Worm (Caenorhabditis elegans) whole organism, late embryonic: Measurements from ENCODE around the gene C48D1.1.

ENCODE experiments used
- C08G9.2 ChIP-seq: sonication (generic microtip); optimal IDR thresholded peaks from 2 replicates; lab custom pipeline; 2016; ENCODE audit warnings: mild to moderate bottlenecking, missing genetic modification characterization, moderate library complexity, missing compliant biosample characterization
- F13H6.1 ChIP-seq: sonication (generic microtip); optimal IDR thresholded peaks from 2 replicates; lab custom pipeline; 2016; ENCODE audit warnings: missing genetic modification characterization, missing compliant biosample characterization
- Y22D7AL.16 ChIP-seq: sonication (generic microtip); optimal IDR thresholded peaks from 2 replicates; lab custom pipeline; 2016; ENCODE audit warnings: missing genetic modification characterization, missing compliant biosample characterization
- ahr-1 ChIP-seq: sonication (generic microtip); optimal IDR thresholded peaks from 2 replicates; lab custom pipeline; 2016; ENCODE audit warnings: missing genetic modification characterization, missing compliant biosample characterization
- ama-1 ChIP-seq: fragments of 150-350 bp; optimal IDR thresholded peaks from 2 replicates; lab custom pipeline; 2014
- ceh-14 ChIP-seq: sonication (generic microtip); optimal IDR thresholded peaks from 2 replicates; lab custom pipeline; 2016; ENCODE audit warnings: missing genotype, missing genetic modification characterization, missing compliant biosample characterization
- ceh-19 ChIP-seq: fragments of 200-800 bp; sonication (Bioruptor generic); optimal IDR thresholded peaks from 2 replicates; lab custom pipeline; 2018; ENCODE audit warnings: mild to moderate bottlenecking, missing genetic modification characterization, missing compliant biosample characterization
- ceh-22 ChIP-seq: sonication (generic microtip); optimal IDR thresholded peaks from 2 replicates; lab custom pipeline; 2017; ENCODE audit warnings: missing biosample characterization, missing genetic modification characterization
- ceh-30 ChIP-seq: fragments of 150-350 bp; optimal IDR thresholded peaks from 2 replicates; lab custom pipeline; 2014; ENCODE audit warnings: missing biosample characterization, missing genetic modification characterization
- ceh-31 ChIP-seq: sonication (generic microtip); optimal IDR thresholded peaks from 2 replicates; lab custom pipeline; 2016; ENCODE audit warnings: missing genetic modification characterization, missing compliant biosample characterization
- ceh-45 ChIP-seq: fragments of 200-800 bp; sonication (Bioruptor generic); IDR thresholded peaks from 2 replicates; pipeline ENCODE4 v1.3.6; 2022; ENCODE audit warnings: missing genetic modification reagents, missing genetic modification characterization, missing compliant biosample characterization
- ceh-6 ChIP-seq: fragments of 200-800 bp; sonication (Bioruptor generic); optimal IDR thresholded peaks from 2 replicates; lab custom pipeline; 2018; ENCODE audit warnings: mild to moderate bottlenecking, missing genetic modification characterization, missing compliant biosample characterization
- ceh-9 ChIP-seq: sonication (generic microtip); optimal IDR thresholded peaks from 2 replicates; lab custom pipeline; 2016; ENCODE audit warnings: mild to moderate bottlenecking, missing genetic modification characterization, inconsistent platforms, missing compliant biosample characterization
- che-1 ChIP-seq: sonication (generic microtip); optimal IDR thresholded peaks from 2 replicates; lab custom pipeline; 2016; ENCODE audit warnings: mild to moderate bottlenecking, missing genetic modification characterization, missing compliant biosample characterization
- dmd-4 ChIP-seq: sonication (generic microtip); optimal IDR thresholded peaks from 2 replicates; lab custom pipeline; 2016; ENCODE audit warnings: borderline replicate concordance, missing genetic modification characterization, missing compliant biosample characterization
- fax-1 ChIP-seq: sonication (generic microtip); optimal IDR thresholded peaks from 2 replicates; lab custom pipeline; 2016; ENCODE audit warnings: missing genotype, missing genetic modification characterization, missing compliant biosample characterization
- gmeb-2 ChIP-seq: sonication (generic microtip); optimal IDR thresholded peaks from 2 replicates; lab custom pipeline; 2016; ENCODE audit warnings: missing genetic modification characterization, inconsistent platforms, missing compliant biosample characterization
- hlh-13 ChIP-seq: fragments of 200-800 bp; sonication (Bioruptor generic); optimal IDR thresholded peaks from 2 replicates; lab custom pipeline; 2018; ENCODE audit warnings: mild to moderate bottlenecking, missing genetic modification characterization, missing compliant biosample characterization
- hlh-15 ChIP-seq: sonication (generic microtip); optimal IDR thresholded peaks from 2 replicates; lab custom pipeline; 2016; ENCODE audit warnings: missing genetic modification characterization, missing compliant biosample characterization
- hlh-6 ChIP-seq: sonication (generic microtip); optimal IDR thresholded peaks from 2 replicates; lab custom pipeline; 2016; ENCODE audit warnings: missing genotype, missing genetic modification characterization, missing compliant biosample characterization
- hlh-8 ChIP-seq: sonication (generic microtip); optimal IDR thresholded peaks from 2 replicates; lab custom pipeline; 2016; ENCODE audit warnings: missing genotype, missing genetic modification characterization, missing compliant biosample characterization
- lim-6 ChIP-seq: sonication (generic microtip); optimal IDR thresholded peaks from 2 replicates; lab custom pipeline; 2016; ENCODE audit warnings: missing genetic modification characterization, missing compliant biosample characterization
- madf-2 ChIP-seq: sonication (generic microtip); optimal IDR thresholded peaks from 2 replicates; lab custom pipeline; 2017; ENCODE audit warnings: missing genetic modification characterization, missing compliant biosample characterization
- nhr-11 ChIP-seq: fragments of 150-350 bp; optimal IDR thresholded peaks from 2 replicates; lab custom pipeline; 2014; ENCODE audit warnings: missing biosample characterization, missing genetic modification characterization
- npax-4 ChIP-seq: sonication (generic microtip); optimal IDR thresholded peaks from 2 replicates; lab custom pipeline; 2016; ENCODE audit warnings: missing genetic modification characterization, missing compliant biosample characterization
- pag-3 ChIP-seq: sonication (generic microtip); optimal IDR thresholded peaks from 2 replicates; lab custom pipeline; 2016; ENCODE audit warnings: missing compliant biosample characterization, missing genetic modification characterization, borderline replicate concordance
- pat-9 ChIP-seq: fragments of 200-800 bp; sonication (Bioruptor generic); optimal IDR thresholded peaks from 2 replicates; lab custom pipeline; 2018; ENCODE audit warnings: mild to moderate bottlenecking, missing genetic modification characterization, moderate library complexity, missing compliant biosample characterization
- pax-1 ChIP-seq: fragments of 150-350 bp; optimal IDR thresholded peaks from 2 replicates; lab custom pipeline; 2014; ENCODE audit warnings: missing biosample characterization, missing genetic modification characterization
- pha-2 ChIP-seq: sonication (generic microtip); optimal IDR thresholded peaks from 2 replicates; lab custom pipeline; 2017; ENCODE audit warnings: mild to moderate bottlenecking, missing genetic modification characterization, missing compliant biosample characterization
- sox-2 ChIP-seq: fragments of 200-800 bp; sonication (Bioruptor generic); IDR thresholded peaks from 2 replicates; pipeline ENCODE4 v1.3.6; 2022; ENCODE audit warnings: missing genetic modification reagents, missing genetic modification characterization, missing compliant biosample characterization
- syd-9 ChIP-seq: sonication (generic microtip); optimal IDR thresholded peaks from 2 replicates; lab custom pipeline; 2016; ENCODE audit warnings: mild to moderate bottlenecking, missing genetic modification characterization, moderate library complexity, missing compliant biosample characterization
- tbx-2 ChIP-seq: sonication (generic microtip); optimal IDR thresholded peaks from 2 replicates; lab custom pipeline; 2016; ENCODE audit warnings: missing genetic modification characterization, missing compliant biosample characterization
- unc-3 ChIP-seq, 2 experiments: fragments of 200-800 bp in 1 of 2; sonication (Bioruptor generic) in 1 of 2; sonication (generic microtip) in 1 of 2; conservative IDR thresholded peaks in 1 of 2; optimal IDR thresholded peaks in 1 of 2; 2 replicates each; pipeline versions ENCODE4 v1.3.6 to Lab custom; 2016 to 2022; ENCODE audit warnings: missing compliant biosample characterization in 2 of 2, missing genetic modification characterization in 2 of 2, missing genetic modification reagents in 1 of 2
- unc-55 ChIP-seq: sonication (generic microtip); optimal IDR thresholded peaks from 2 replicates; lab custom pipeline; 2017; ENCODE audit warnings: missing biosample characterization, missing genetic modification reagents, missing genetic modification characterization
- zip-5 ChIP-seq: sonication (generic microtip); optimal IDR thresholded peaks from 2 replicates; lab custom pipeline; 2016; ENCODE audit warnings: missing genetic modification characterization, missing compliant biosample characterization

The C48D1.1 gene

ce11 chrIV:13197282-13197681, at the start of gene C48D1.1:
Gene C48D1.1, minus strand, starts transcription at chrIV:13197382.
- TF ChIP-seq ceh-14 (tag; lab: Kevin White, UChicago) (no peak), ceh-31 (tag; lab: Kevin White, UChicago) (no peak), hlh-15 (tag; lab: Kevin White, UChicago) (no peak), ama-1 (lab: Kevin White, UChicago) (no peak), ceh-19 (GFP tag; lab: Kevin White, UChicago) (no peak), unc-3 (GFP tag; conservative IDR thresholded peaks at IDR 0.05; lab: Robert Waterston, UW) (no peak), unc-3 (tag; optimal IDR thresholded peaks at IDR 0.05; lab: Kevin White, UChicago) (no peak), hlh-13 (GFP tag; lab: Kevin White, UChicago) (no peak)

ce11 chrIV:13246961-13247360, 49.8 kb upstream of the C48D1.1 start, which contains the start of gene JC8.7:
Gene JC8.7, plus strand, starts transcription at chrIV:13247261.
- TF ChIP-seq lim-6 (no peak), gmeb-2 (tag; lab: Kevin White, UChicago) (no peak)

ce11 chrIV:13244024-13244423, 46.8 kb upstream of the C48D1.1 start, which contains the start of gene cox-11:
Gene cox-11, plus strand, starts transcription at chrIV:13244324.
- no peak for TF ChIP-seq ceh-31 (tag; lab: Kevin White, UChicago)
- TF ChIP-seq Y22D7AL.16, result no peak
- TF ChIP-seq unc-55, result no peak
- no peak for TF ChIP-seq nhr-11 (tag; lab: Kevin White, UChicago)
- no peak for TF ChIP-seq ceh-9
- no peak for TF ChIP-seq C08G9.2
- TF ChIP-seq ceh-45 (GFP tag; lab: Robert Waterston, UW), result no peak
- TF ChIP-seq pat-9, result no peak
- TF ChIP-seq ceh-6 (GFP tag; lab: Kevin White, UChicago), result no peak

- TF ChIP-seq hlh-6 (tag; lab: Kevin White, UChicago) (no peak), ahr-1 (tag; lab: Kevin White, UChicago) (no peak), pha-2 (no peak), ceh-22 (tag; lab: Kevin White, UChicago) (no peak), F13H6.1 (no peak), npax-4 (tag; lab: Kevin White, UChicago) (no peak), pax-1 (tag; lab: Kevin White, UChicago) (no peak), fax-1 (no peak), pag-3 (no peak), syd-9 (tag; lab: Kevin White, UChicago) (no peak), dmd-4 (tag; lab: Kevin White, UChicago) (no peak), madf-2 (tag; lab: Kevin White, UChicago) (no peak), tbx-2 (no peak), ceh-6 (GFP tag; lab: Kevin White, UChicago) (no peak)
Observed at ce11 chrIV:13243375-13243774, 46.2 kb upstream of the C48D1.1 start, which contains the start of gene JC8.4. Gene JC8.4, plus strand, starts transcription at chrIV:13243675.

ce11 chrIV:13241340-13241739, 44.2 kb upstream of the C48D1.1 start:
- TF ChIP-seq hlh-8 (no peak), che-1 (tag; lab: Kevin White, UChicago) (no peak), ceh-30 (tag; lab: Kevin White, UChicago) (no peak), hlh-15 (tag; lab: Kevin White, UChicago) (no peak), Y22D7AL.16 (no peak), sox-2 (no peak), dmd-4 (tag; lab: Kevin White, UChicago) (no peak), zip-5 (tag; lab: Kevin White, UChicago) (no peak)
